Worm (Caenorhabditis elegans) whole organism, L1 larva: ENCODE data around the gene cosa-1.

ENCODE experiments used
- C04F5.9 ChIP-seq: sonication (generic microtip); optimal IDR thresholded peaks from 2 replicates; lab custom pipeline; 2016; ENCODE audit warnings: missing genetic modification characterization, missing compliant biosample characterization
- C16A3.4 ChIP-seq: fragments of 150-350 bp; optimal IDR thresholded peaks from 2 replicates; lab custom pipeline; 2014; ENCODE audit warnings: missing biosample characterization, missing genetic modification characterization
- F16B12.6 ChIP-seq: fragments of 150-350 bp; optimal IDR thresholded peaks from 2 replicates; lab custom pipeline; 2014; ENCODE audit warnings: missing biosample characterization, missing genetic modification characterization
- Y116A8C.19 ChIP-seq: sonication (generic microtip); optimal IDR thresholded peaks from 2 replicates; lab custom pipeline; 2016; ENCODE audit warnings: missing compliant biosample characterization, missing genetic modification characterization, borderline replicate concordance
- aha-1 ChIP-seq: fragments of 150-350 bp; optimal IDR thresholded peaks from 2 replicates; lab custom pipeline; 2014; ENCODE audit warnings: missing biosample characterization, missing genetic modification characterization
- alr-1 ChIP-seq: fragments of 200-800 bp; sonication (Bioruptor generic); optimal IDR thresholded peaks from 2 replicates; lab custom pipeline; 2018; ENCODE audit warnings: borderline replicate concordance, mild to moderate bottlenecking, missing genetic modification characterization, missing compliant biosample characterization
- aly-2 ChIP-seq: fragments of 150-350 bp; optimal IDR thresholded peaks from 2 replicates; lab custom pipeline; 2014; ENCODE audit warnings: missing biosample characterization, missing genetic modification characterization
- ceh-8 ChIP-seq: fragments of 200-800 bp; sonication (Bioruptor generic); optimal IDR thresholded peaks from 2 replicates; lab custom pipeline; 2018; ENCODE audit warnings: mild to moderate bottlenecking, missing genetic modification characterization, moderate library complexity, missing compliant biosample characterization
- ceh-82 ChIP-seq, 3 experiments: fragments of 150-350 bp in 1 of 3; sonication (generic microtip) in 2 of 3; optimal IDR thresholded peaks; 2 replicates each; lab custom pipeline; 2014 to 2017; ENCODE audit warnings: missing biosample characterization in 3 of 3, missing genetic modification characterization in 3 of 3
- ceh-90 ChIP-seq: sonication (generic microtip); optimal IDR thresholded peaks from 2 replicates; lab custom pipeline; 2016; ENCODE audit warnings: missing genetic modification characterization, missing compliant biosample characterization
- dsc-1 ChIP-seq: sonication (generic microtip); optimal IDR thresholded peaks from 2 replicates; lab custom pipeline; 2016; ENCODE audit warnings: mild to moderate bottlenecking, missing genetic modification characterization, missing compliant biosample characterization
- efl-1 ChIP-seq, 4 experiments: fragments of 150-350 bp; optimal IDR thresholded peaks in 3 of 4; peaks in 1 of 4; 1 replicate in 1 of 4; 2 replicates in 3 of 4; lab custom pipeline; 2014; ENCODE audit warnings: missing biosample characterization in 2 of 4, missing genetic modification characterization in 2 of 4, missing genetic modification reagents in 2 of 4
- efl-3 ChIP-seq: fragments of 200-800 bp; sonication (Bioruptor generic); optimal IDR thresholded peaks from 2 replicates; lab custom pipeline; 2018; ENCODE audit warnings: mild to moderate bottlenecking, missing genetic modification characterization, missing compliant biosample characterization
- egl-13 ChIP-seq: sonication (generic microtip); optimal IDR thresholded peaks from 2 replicates; lab custom pipeline; 2016; ENCODE audit warnings: missing genotype, missing genetic modification reagents, missing genetic modification characterization, missing compliant biosample characterization
- elt-2 ChIP-seq: sonication (generic microtip); optimal IDR thresholded peaks from 2 replicates; lab custom pipeline; 2016; ENCODE audit warnings: missing genetic modification characterization, mild to moderate bottlenecking, inconsistent platforms, missing compliant biosample characterization, missing genetic modification reagents
- elt-3 ChIP-seq, 6 experiments: fragments of 150-350 bp in 1 of 6; sonication (generic microtip); optimal IDR thresholded peaks; 2 replicates each; lab custom pipeline; 2017 to 2018; ENCODE audit warnings: missing biosample characterization in 6 of 6, missing genetic modification characterization in 6 of 6, inconsistent platforms in 1 of 6
- fkh-10 ChIP-seq: sonication (generic microtip); optimal IDR thresholded peaks from 2 replicates; lab custom pipeline; 2017; ENCODE audit warnings: missing biosample characterization, missing genetic modification reagents, missing genetic modification characterization
- fkh-4 ChIP-seq: sonication (generic microtip); optimal IDR thresholded peaks from 2 replicates; lab custom pipeline; 2016; ENCODE audit warnings: missing compliant biosample characterization, missing genetic modification characterization, borderline replicate concordance
- fkh-8 ChIP-seq: sonication (generic microtip); optimal IDR thresholded peaks from 2 replicates; lab custom pipeline; 2016; ENCODE audit warnings: mild to moderate bottlenecking, missing genetic modification characterization, missing compliant biosample characterization
- fos-1 ChIP-seq: fragments of 150-350 bp; optimal IDR thresholded peaks from 2 replicates; lab custom pipeline; 2014; ENCODE audit warnings: missing biosample characterization, missing genetic modification characterization
- hlh-4 ChIP-seq: sonication (generic microtip); optimal IDR thresholded peaks from 2 replicates; lab custom pipeline; 2016; ENCODE audit warnings: mild to moderate bottlenecking, missing genetic modification characterization, missing compliant biosample characterization
- jun-1 ChIP-seq: fragments of 150-350 bp; optimal IDR thresholded peaks from 2 replicates; lab custom pipeline; 2014; ENCODE audit warnings: missing biosample characterization, missing genetic modification reagents, missing genetic modification characterization
- lin-13 ChIP-seq: fragments of 150-350 bp; optimal IDR thresholded peaks from 2 replicates; lab custom pipeline; 2014; ENCODE audit warnings: missing biosample characterization, missing genetic modification reagents, missing genetic modification characterization
- lin-35 ChIP-seq, 2 experiments: fragments of 150-350 bp; optimal IDR thresholded peaks; 2 replicates each; lab custom pipeline; 2014; ENCODE audit warnings: missing biosample characterization in 2 of 2, missing genetic modification characterization in 2 of 2, missing genetic modification reagents in 2 of 2
- lin-39 ChIP-seq: fragments of 150-350 bp; optimal IDR thresholded peaks from 2 replicates; lab custom pipeline; 2014; ENCODE audit warnings: missing biosample characterization, missing genetic modification reagents, missing genetic modification characterization
- mdl-1 ChIP-seq, 2 experiments: fragments of 150-350 bp; optimal IDR thresholded peaks; 2 replicates each; lab custom pipeline; 2014 to 2017; ENCODE audit warnings: missing biosample characterization in 2 of 2, missing genetic modification characterization in 2 of 2, inconsistent platforms in 1 of 2
- nhr-12 ChIP-seq: sonication (generic microtip); optimal IDR thresholded peaks from 2 replicates; lab custom pipeline; 2017; ENCODE audit warnings: missing biosample characterization, missing genetic modification characterization
- nhr-47 ChIP-seq: sonication (generic microtip); optimal IDR thresholded peaks from 2 replicates; lab custom pipeline; 2016; ENCODE audit warnings: mild to moderate bottlenecking, missing genetic modification characterization, moderate library complexity, missing compliant biosample characterization
- nhr-77 ChIP-seq: fragments of 150-350 bp; optimal IDR thresholded peaks from 2 replicates; lab custom pipeline; 2014; ENCODE audit warnings: missing biosample characterization, missing genetic modification characterization
- nhr-84 ChIP-seq: sonication (generic microtip); optimal IDR thresholded peaks from 2 replicates; lab custom pipeline; 2017; ENCODE audit warnings: missing biosample characterization, missing genetic modification characterization
- nhr-85 ChIP-seq: sonication (generic microtip); peaks from one replicate; lab custom pipeline; 2016; ENCODE audit warnings: missing genetic modification characterization, inconsistent platforms, missing compliant biosample characterization
- pag-3 ChIP-seq: sonication (generic microtip); optimal IDR thresholded peaks from 2 replicates; lab custom pipeline; 2017; ENCODE audit warnings: missing genetic modification characterization, mild to moderate bottlenecking, missing compliant biosample characterization, antibody characterized with exemption, borderline replicate concordance; ENCODE audit not compliant: insufficient read depth
- pax-3 ChIP-seq: fragments of 200-800 bp; sonication (Bioruptor generic); optimal IDR thresholded peaks from 2 replicates; lab custom pipeline; 2018; ENCODE audit warnings: mild to moderate bottlenecking, missing genetic modification characterization, moderate library complexity, missing compliant biosample characterization
- rnt-1 ChIP-seq: sonication (generic microtip); optimal IDR thresholded peaks from 2 replicates; lab custom pipeline; 2016; ENCODE audit warnings: mild to moderate bottlenecking, missing genetic modification characterization, moderate library complexity, missing compliant biosample characterization
- snu-23 ChIP-seq: sonication (generic microtip); optimal IDR thresholded peaks from 2 replicates; lab custom pipeline; 2016; ENCODE audit warnings: missing genetic modification characterization, missing compliant biosample characterization
- sox-4 ChIP-seq: sonication (generic microtip); optimal IDR thresholded peaks from 2 replicates; lab custom pipeline; 2016; ENCODE audit warnings: missing genetic modification characterization, missing compliant biosample characterization
- sptf-1 ChIP-seq: fragments of 150-350 bp; optimal IDR thresholded peaks from 2 replicates; lab custom pipeline; 2014; ENCODE audit warnings: missing biosample characterization, missing genetic modification characterization
- unc-130 ChIP-seq: fragments of 150-350 bp; optimal IDR thresholded peaks from 2 replicates; lab custom pipeline; 2017; ENCODE audit warnings: missing biosample characterization, missing genetic modification characterization, inconsistent platforms
- unc-86 ChIP-seq: sonication (generic microtip); optimal IDR thresholded peaks from 2 replicates; lab custom pipeline; 2016; ENCODE audit warnings: missing genetic modification characterization, missing compliant biosample characterization
- vab-15 ChIP-seq: sonication (generic microtip); optimal IDR thresholded peaks from 2 replicates; lab custom pipeline; 2017; ENCODE audit warnings: missing genotype, mild to moderate bottlenecking, missing genetic modification characterization, missing compliant biosample characterization
- ztf-4 ChIP-seq: fragments of 150-350 bp; optimal IDR thresholded peaks from 2 replicates; lab custom pipeline; 2014; ENCODE audit warnings: missing biosample characterization, missing genetic modification characterization

cosa-1 gene

ce11 chrIII:2757478-2757877 lies 31.6 kb downstream of the cosa-1 start:
- no peak for TF ChIP-seq ztf-4 (tag; lab: Kevin White, UChicago)
- no peak for TF ChIP-seq ceh-90 (tag; lab: Kevin White, UChicago)
- TF ChIP-seq pax-3 (tag; lab: Kevin White, UChicago), result no peak
- TF ChIP-seq fkh-8 (tag; lab: Kevin White, UChicago), result no peak
- TF ChIP-seq ceh-82 (tag; optimal IDR thresholded peaks at IDR 0.05; lab: Kevin White, UChicago), result no peak
- no peak for TF ChIP-seq jun-1 (tag; lab: Kevin White, UChicago)
- no peak for TF ChIP-seq elt-3 (tag; optimal IDR thresholded peaks at IDR 0.05; lab: Kevin White, UChicago)
- TF ChIP-seq nhr-47 (tag; lab: Kevin White, UChicago), result no peak
- TF ChIP-seq fkh-10, result no peak
- no peak for TF ChIP-seq rnt-1 (tag; lab: Kevin White, UChicago)
- TF ChIP-seq, all 84 proteins: peak for 0

ce11 chrIII:2758092-2758491 lies 32.2 kb downstream of the cosa-1 start:
- TF ChIP-seq efl-1 (optimal IDR thresholded peaks at IDR 0.05; lab: Kevin White, UChicago) (no peak), efl-1 (GFP tag; optimal IDR thresholded peaks at IDR 0.05 in 1 of 2; lab: Kevin White, UChicago) (peak in 1 of 2 experiments; percentile 68), vab-15 (tag; lab: Kevin White, UChicago) (no peak)

- peak; percentile 43 for TF ChIP-seq elt-2 (tag; lab: Kevin White, UChicago)
- no peak for TF ChIP-seq aha-1 (tag; lab: Kevin White, UChicago)
Observed at ce11 chrIII:2759308-2759707, 33.4 kb downstream of the cosa-1 start.

ce11 chrIII:2760726-2761125 lies 34.8 kb downstream of the cosa-1 start, which contains the start of gene pho-9:
Gene pho-9 (minus strand): TSS chrIII:2760816.
- TF ChIP-seq pax-3 (tag; lab: Kevin White, UChicago) (no peak), lin-35 (GFP tag; optimal IDR thresholded peaks at IDR 0.05; lab: Kevin White, UChicago) (peak in 1 of 2 experiments; percentile 31), aha-1 (tag; lab: Kevin White, UChicago) (no peak), jun-1 (tag; lab: Kevin White, UChicago) (peak; percentile 52), fos-1 (no peak), efl-1 (optimal IDR thresholded peaks at IDR 0.05; lab: Kevin White, UChicago) (no peak), efl-1 (GFP tag; optimal IDR thresholded peaks at IDR 0.05 in 1 of 2; lab: Kevin White, UChicago) (no peak), elt-2 (tag; lab: Kevin White, UChicago) (peak; percentile 81), fkh-4 (no peak), nhr-85 (tag; lab: Kevin White, UChicago) (no peak), mdl-1 (tag; optimal IDR thresholded peaks at IDR 0.05; lab: Kevin White, UChicago) (peak in 1 of 2 experiments; percentile 7)

ce11 chrIII:2768635-2769034 lies 42.7 kb downstream of the cosa-1 start, which contains the start of gene swsn-3:
Gene swsn-3 (minus strand): TSS chrIII:2768679.
- TF ChIP-seq egl-13 (tag; lab: Kevin White, UChicago), result peak; percentile 70
- peak; percentile 73 for TF ChIP-seq nhr-77 (tag; lab: Kevin White, UChicago)
- peak; percentile 68 for TF ChIP-seq C04F5.9 (tag; lab: Kevin White, UChicago)
- peak; percentile 87 for TF ChIP-seq unc-86 (tag; lab: Kevin White, UChicago)
- TF ChIP-seq lin-39, result peak; percentile 90
- peak; percentile 92 for TF ChIP-seq unc-130 (tag; lab: Kevin White, UChicago)
- no peak for TF ChIP-seq sptf-1 (tag; lab: Kevin White, UChicago)
- no peak for TF ChIP-seq efl-3 (GFP tag; lab: Kevin White, UChicago)
- TF ChIP-seq Y116A8C.19 (tag; lab: Kevin White, UChicago), result no peak
- TF ChIP-seq mdl-1 (tag; optimal IDR thresholded peaks at IDR 0.05; lab: Kevin White, UChicago), result peak in 1 of 2 experiments; percentile 82
- TF ChIP-seq jun-1 (tag; lab: Kevin White, UChicago), result peak; percentile 78
- peak; percentile 83 for TF ChIP-seq sox-4
- no peak for TF ChIP-seq nhr-84
- TF ChIP-seq pag-3 (tag; lab: Kevin White, UChicago), result no peak
- peak; percentile 91 for TF ChIP-seq dsc-1 (tag; lab: Kevin White, UChicago)
- peak; percentile 88 for TF ChIP-seq lin-13 (GFP tag; lab: Kevin White, UChicago)
- TF ChIP-seq aly-2, result peak; percentile 48
- peak; percentile 86 for TF ChIP-seq C16A3.4
- TF ChIP-seq ceh-90 (tag; lab: Kevin White, UChicago), result peak; percentile 4
- peak in 2 of 6 experiments; percentile 33 to 83 for TF ChIP-seq elt-3 (tag; optimal IDR thresholded peaks at IDR 0.05; lab: Kevin White, UChicago)
- peak; percentile 94 for TF ChIP-seq nhr-85 (tag; lab: Kevin White, UChicago)
- peak; percentile 89 for TF ChIP-seq snu-23 (GFP tag; lab: Kevin White, UChicago)
- TF ChIP-seq lin-35 (GFP tag; optimal IDR thresholded peaks at IDR 0.05; lab: Kevin White, UChicago), result peak; percentile 79 to 87
- no peak for TF ChIP-seq vab-15 (tag; lab: Kevin White, UChicago)
- no peak for TF ChIP-seq hlh-4 (tag; lab: Kevin White, UChicago)
- no peak for TF ChIP-seq nhr-12 (tag; lab: Kevin White, UChicago)
- TF ChIP-seq F16B12.6 (tag; lab: Kevin White, UChicago), result peak; percentile 72
- peak; percentile 83 for TF ChIP-seq ceh-8 (GFP tag; lab: Kevin White, UChicago)
- TF ChIP-seq alr-1 (tag; lab: Kevin White, UChicago), result no peak
- peak; percentile 96 for TF ChIP-seq rnt-1 (tag; lab: Kevin White, UChicago)
